Worm (Caenorhabditis elegans) whole organism, young adult: ENCODE measurements around the gene lips-2.

Experiments used
- B0019.2 ChIP-seq: fragments of 200-800 bp; sonication (Bioruptor generic); conservative IDR thresholded peaks from 2 replicates; pipeline ENCODE4 v1.3.6; 2022; ENCODE audit warnings: missing genetic modification reagents, missing genetic modification characterization, missing compliant biosample characterization
- B0035.1 ChIP-seq: sonication (generic microtip); optimal IDR thresholded peaks from 2 replicates; lab custom pipeline; 2016; ENCODE audit warnings: missing genetic modification characterization, mild to moderate bottlenecking, missing compliant biosample characterization, missing genotype, missing genetic modification reagents
- B0261.1 ChIP-seq: sonication (generic microtip); optimal IDR thresholded peaks from 2 replicates; lab custom pipeline; 2016; ENCODE audit warnings: mild to moderate bottlenecking, missing genetic modification characterization, moderate library complexity, missing compliant biosample characterization
- C17E4.6 ChIP-seq: fragments of 200-800 bp; sonication (Bioruptor generic); IDR thresholded peaks from 2 replicates; pipeline ENCODE4 v1.3.6; 2022; ENCODE audit warnings: missing genetic modification reagents, missing genetic modification characterization, missing compliant biosample characterization
- F10E7.11 ChIP-seq: sonication (generic microtip); optimal IDR thresholded peaks from 2 replicates; lab custom pipeline; 2017; ENCODE audit warnings: mild to moderate bottlenecking, missing genetic modification characterization, moderate library complexity, missing compliant biosample characterization
- F55B11.4 ChIP-seq: sonication (generic microtip); optimal IDR thresholded peaks from 2 replicates; lab custom pipeline; 2016; ENCODE audit warnings: missing compliant biosample characterization, missing genetic modification characterization, borderline replicate concordance; ENCODE audit not compliant: insufficient read depth
- T07F8.4 ChIP-seq: sonication (generic microtip); optimal IDR thresholded peaks from 2 replicates; lab custom pipeline; 2016; ENCODE audit warnings: mild to moderate bottlenecking, missing genetic modification characterization, moderate library complexity, missing compliant biosample characterization
- ama-1 ChIP-seq, 3 experiments: fragments of 150-350 bp in 1 of 3; sonication (generic microtip) in 2 of 3; optimal IDR thresholded peaks; 2 replicates each; lab custom pipeline; 2014 to 2018; ENCODE audit warnings: missing biosample characterization in 2 of 3, missing genetic modification characterization in 2 of 3, missing genetic modification reagents in 2 of 3
- atf-7 ChIP-seq: sonication (generic microtip); optimal IDR thresholded peaks from 2 replicates; lab custom pipeline; 2017; ENCODE audit warnings: mild to moderate bottlenecking, missing genetic modification characterization, missing compliant biosample characterization
- bed-1 ChIP-seq: fragments of 200-800 bp; sonication (Bioruptor generic); IDR thresholded peaks from 2 replicates; pipeline ENCODE4 v1.3.6; 2022; ENCODE audit warnings: missing genetic modification reagents, missing genetic modification characterization, missing compliant biosample characterization
- ccch-3 ChIP-seq: fragments of 200-800 bp; sonication (Bioruptor generic); optimal IDR thresholded peaks from 2 replicates; lab custom pipeline; 2018; ENCODE audit warnings: mild to moderate bottlenecking, missing genetic modification characterization, missing compliant biosample characterization
- ceh-91 ChIP-seq: fragments of 200-800 bp; sonication (Bioruptor generic); IDR thresholded peaks from 2 replicates; pipeline ENCODE4 v1.3.6; 2022; ENCODE audit warnings: missing genetic modification reagents, missing genetic modification characterization, missing compliant biosample characterization
- die-1 ChIP-seq: sonication (generic microtip); optimal IDR thresholded peaks from 2 replicates; lab custom pipeline; 2016; ENCODE audit warnings: missing genotype, mild to moderate bottlenecking, missing genetic modification characterization, missing compliant biosample characterization
- dpl-1 ChIP-seq: fragments of 150-350 bp; optimal IDR thresholded peaks from 2 replicates; lab custom pipeline; 2014; ENCODE audit warnings: missing biosample characterization, missing genetic modification reagents, missing genetic modification characterization
- efl-1 ChIP-seq: fragments of 150-350 bp; optimal IDR thresholded peaks from 2 replicates; lab custom pipeline; 2014; ENCODE audit warnings: missing biosample characterization, missing genetic modification reagents, missing genetic modification characterization
- egl-44 ChIP-seq: fragments of 200-800 bp; sonication (Bioruptor generic); IDR thresholded peaks from 2 replicates; pipeline ENCODE4 v1.3.6; 2022; ENCODE audit warnings: missing genetic modification reagents, missing genetic modification characterization, missing compliant biosample characterization
- ets-4 ChIP-seq: fragments of 200-800 bp; sonication (Bioruptor generic); optimal IDR thresholded peaks from 2 replicates; lab custom pipeline; 2018; ENCODE audit warnings: mild to moderate bottlenecking, missing genetic modification characterization, missing compliant biosample characterization
- him-1 ChIP-seq: sonication (generic microtip); optimal IDR thresholded peaks from 2 replicates; lab custom pipeline; 2016; ENCODE audit warnings: missing genotype, missing genetic modification reagents, missing genetic modification characterization, missing compliant biosample characterization
- hmg-1.2 ChIP-seq: fragments of 200-800 bp; sonication (Bioruptor generic); IDR thresholded peaks from 2 replicates; pipeline ENCODE4 v1.3.6; 2022; ENCODE audit warnings: missing genetic modification reagents, missing genetic modification characterization, missing compliant biosample characterization
- hrde-1 ChIP-seq: sonication (generic microtip); optimal IDR thresholded peaks from 2 replicates; lab custom pipeline; 2016; ENCODE audit warnings: missing genetic modification characterization, mild to moderate bottlenecking, missing compliant biosample characterization, moderate library complexity, missing genotype, missing genetic modification reagents, borderline replicate concordance
- lin-35 ChIP-seq, 3 experiments: fragments of 150-350 bp in 2 of 3; sonication (generic microtip) in 1 of 3; optimal IDR thresholded peaks; 2 replicates each; lab custom pipeline; 2014 to 2018; ENCODE audit warnings: missing biosample characterization in 3 of 3, missing genetic modification characterization in 3 of 3, missing genetic modification reagents in 3 of 3
- lir-1 ChIP-seq: fragments of 200-800 bp; sonication (Bioruptor generic); conservative IDR thresholded peaks from 2 replicates; pipeline ENCODE4 v1.3.6; 2022; ENCODE audit warnings: missing genetic modification reagents, missing genetic modification characterization, missing compliant biosample characterization
- lsy-27 ChIP-seq: sonication (generic microtip); optimal IDR thresholded peaks from 2 replicates; lab custom pipeline; 2017; ENCODE audit warnings: missing genetic modification characterization, mild to moderate bottlenecking, missing compliant biosample characterization, antibody characterized with exemption, missing genotype, borderline replicate concordance; ENCODE audit not compliant: insufficient read depth
- madf-3 ChIP-seq: fragments of 200-800 bp; sonication (Bioruptor generic); IDR thresholded peaks from 2 replicates; pipeline ENCODE4 v1.3.6; 2022; ENCODE audit warnings: missing genetic modification reagents, missing genetic modification characterization, missing compliant biosample characterization
- madf-6 ChIP-seq: fragments of 200-800 bp; sonication (Bioruptor generic); IDR thresholded peaks from 2 replicates; pipeline ENCODE4 v1.3.6; 2022; ENCODE audit warnings: missing genetic modification reagents, missing genetic modification characterization, missing compliant biosample characterization
- madf-8 ChIP-seq: fragments of 200-800 bp; sonication (Bioruptor generic); conservative IDR thresholded peaks from 2 replicates; pipeline ENCODE4 v1.3.6; 2022; ENCODE audit warnings: missing genetic modification reagents, missing genetic modification characterization, missing compliant biosample characterization
- mes-4 ChIP-seq: sonication (generic microtip); optimal IDR thresholded peaks from 2 replicates; lab custom pipeline; 2016; ENCODE audit warnings: missing genotype, missing genetic modification characterization, missing compliant biosample characterization
- mxl-1 ChIP-seq: sonication (generic microtip); optimal IDR thresholded peaks from 2 replicates; lab custom pipeline; 2016; ENCODE audit warnings: missing genetic modification characterization, missing compliant biosample characterization
- nfyb-1 ChIP-seq: fragments of 200-800 bp; sonication (Bioruptor generic); IDR thresholded peaks from 2 replicates; pipeline ENCODE4 v1.3.6; 2022; ENCODE audit warnings: missing genetic modification reagents, missing genetic modification characterization, missing compliant biosample characterization
- nhr-27 ChIP-seq: fragments of 200-800 bp; sonication (Bioruptor generic); optimal IDR thresholded peaks from 2 replicates; lab custom pipeline; 2018; ENCODE audit warnings: mild to moderate bottlenecking, missing genetic modification characterization, moderate library complexity, missing compliant biosample characterization
- sea-2 ChIP-seq: fragments of 200-800 bp; sonication (Bioruptor generic); IDR thresholded peaks from 2 replicates; pipeline ENCODE4 v1.3.6; 2022; ENCODE audit warnings: missing genetic modification characterization, missing compliant biosample characterization
- snpc-1.1 ChIP-seq: sonication (generic microtip); optimal IDR thresholded peaks from 2 replicates; lab custom pipeline; 2017; ENCODE audit warnings: missing genetic modification characterization, mild to moderate bottlenecking, missing compliant biosample characterization, antibody characterized with exemption, moderate library complexity, missing genotype, missing genetic modification reagents; ENCODE audit not compliant: insufficient read depth
- snpc-4 ChIP-seq, 5 experiments: fragments of 150-350 bp in 1 of 5; sonication (generic microtip) in 4 of 5; optimal IDR thresholded peaks; 2 replicates each; lab custom pipeline; 2014 to 2018; ENCODE audit warnings: missing genetic modification characterization in 5 of 5, missing biosample characterization in 3 of 5, antibody characterized with exemption in 2 of 5, mild to moderate bottlenecking in 2 of 5, missing compliant biosample characterization in 2 of 5, missing genotype in 2 of 5, moderate library complexity in 2 of 5, missing genetic modification reagents in 1 of 5
- tbp1 ChIP-seq: fragments of 200-800 bp; sonication (Bioruptor generic); optimal IDR thresholded peaks from 2 replicates; lab custom pipeline; 2018; ENCODE audit warnings: mild to moderate bottlenecking, missing genetic modification characterization, missing compliant biosample characterization
- unc-62 ChIP-seq: fragments of 150-350 bp; optimal IDR thresholded peaks from 2 replicates; lab custom pipeline; 2014; ENCODE audit warnings: missing biosample characterization, missing genetic modification reagents, missing genetic modification characterization

lips-2 gene

ce11 chrX:12290539-12290938, 4.9 kb downstream of the lips-2 start, which contains the start of gene C04B4.4:
Gene C04B4.4, plus strand, starts transcription at chrX:12290839.
- TF ChIP-seq T07F8.4 (tag; lab: Kevin White, UChicago) (no peak), him-1 (tag; lab: Kevin White, UChicago) (no peak), nfyb-1 (GFP tag; lab: Robert Waterston, UW) (no peak), snpc-1.1 (tag; lab: Kevin White, UChicago) (no peak), B0035.1 (tag; lab: Kevin White, UChicago) (no peak), F10E7.11 (tag; lab: Kevin White, UChicago) (no peak), lin-35 (GFP tag; optimal IDR thresholded peaks at IDR 0.05; lab: Kevin White, UChicago) (no peak), bed-1 (GFP tag; lab: Robert Waterston, UW) (no peak), sea-2 (no peak), dpl-1 (no peak), hrde-1 (tag; lab: Kevin White, UChicago) (no peak), ceh-91 (no peak), ets-4 (GFP tag; lab: Kevin White, UChicago) (no peak), ama-1 (optimal IDR thresholded peaks at IDR 0.05; lab: Kevin White, UChicago) (no peak), ama-1 (GFP tag; optimal IDR thresholded peaks at IDR 0.05; lab: Kevin White, UChicago) (no peak), tbp1 (GFP tag; lab: Kevin White, UChicago) (no peak), nhr-27 (no peak), unc-62 (no peak)

- TF ChIP-seq atf-7: no peak
- no peak for TF ChIP-seq F55B11.4 (tag; lab: Kevin White, UChicago)
- TF ChIP-seq ccch-3 (GFP tag; lab: Kevin White, UChicago): no peak
- no peak for TF ChIP-seq die-1 (tag; lab: Kevin White, UChicago)
- TF ChIP-seq lsy-27 (tag; lab: Kevin White, UChicago): no peak
- no peak for TF ChIP-seq mes-4 (tag; lab: Kevin White, UChicago)
- no peak for TF ChIP-seq madf-3 (GFP tag; lab: Robert Waterston, UW)
- TF ChIP-seq B0261.1 (tag; lab: Kevin White, UChicago): no peak
- no peak for TF ChIP-seq C17E4.6
- TF ChIP-seq hmg-1.2 (GFP tag; lab: Robert Waterston, UW): no peak
- no peak for TF ChIP-seq B0019.2 (GFP tag; lab: Robert Waterston, UW)
- TF ChIP-seq mxl-1 (tag; lab: Kevin White, UChicago): no peak
- no peak for TF ChIP-seq snpc-4 (GFP tag; optimal IDR thresholded peaks at IDR 0.05; lab: Kevin White, UChicago)
- TF ChIP-seq snpc-4 (tag; optimal IDR thresholded peaks at IDR 0.05; lab: Kevin White, UChicago): no peak
- no peak for TF ChIP-seq nfyb-1 (GFP tag; lab: Robert Waterston, UW)
- no peak for TF ChIP-seq lir-1 (GFP tag; lab: Robert Waterston, UW)
- no peak for TF ChIP-seq hrde-1 (tag; lab: Kevin White, UChicago)
- TF ChIP-seq egl-44 (GFP tag; lab: Robert Waterston, UW): no peak
- TF ChIP-seq, all 124 proteins: peak for 0
Measured at ce11 chrX:12294263-12294662, 8.7 kb downstream of the lips-2 start, which contains the start of gene W06D11.1. Gene W06D11.1, plus strand, starts transcription at chrX:12294563.

ce11 chrX:12296392-12296791, 10.8 kb downstream of the lips-2 start, which contains the start of gene W06D11.2:
Gene W06D11.2, minus strand, starts transcription at chrX:12296730.
- no peak for TF ChIP-seq nhr-27

DNA sequence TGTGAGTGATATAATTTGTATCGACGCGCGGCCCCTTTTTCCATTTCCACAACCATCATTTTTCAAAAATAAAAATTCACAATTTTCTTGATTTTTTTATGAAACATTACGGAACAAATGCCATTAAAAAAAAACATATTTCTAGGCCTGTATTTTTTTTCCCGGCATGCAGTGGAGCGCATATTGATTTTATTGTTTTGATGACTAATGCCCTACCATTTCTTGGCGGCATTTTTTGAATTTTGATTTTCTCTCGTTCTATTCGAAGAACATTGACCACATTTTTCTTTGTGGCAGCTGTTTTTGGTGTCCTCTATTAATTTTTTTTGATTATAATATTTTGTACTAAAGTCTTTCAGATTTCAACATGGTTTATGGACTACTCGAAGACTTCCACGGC, 12.7 kb downstream of the lips-2 start, which contains the start of gene W06D11.3:
W06D11.3 (plus strand) TSS at position 360 of the 400 bp plus-strand sequence.
- TF ChIP-seq madf-8 (GFP tag; lab: Robert Waterston, UW) (peak; percentile 78), efl-1 (GFP tag; lab: Kevin White, UChicago) (peak; percentile 73), madf-6 (GFP tag; lab: Robert Waterston, UW) (peak; percentile 69), mes-4 (tag; lab: Kevin White, UChicago) (no peak), nfyb-1 (GFP tag; lab: Robert Waterston, UW) (no peak), hmg-1.2 (GFP tag; lab: Robert Waterston, UW) (peak; percentile 26; the same call in 1 of the 2 replicates)
